Fruit fly (Drosophila melanogaster) whole organism, prepupa: ENCODE measurements around the gene CG43072.
A peak's percentile ranks its signal among the peaks of the same experiment; 100 is the strongest.

Experiments used
- CG11294 ChIP-seq: fragments of 200-800 bp; sonication (Bioruptor generic); IDR thresholded peaks from 2 replicates; pipeline ENCODE4 v1.3.6; 2022; ENCODE audit warnings: missing biosample characterization, missing genetic modification characterization
- Hr4 ChIP-seq: fragments of 200-800 bp; sonication (Bioruptor generic); optimal IDR thresholded peaks from 3 replicates; lab custom pipeline; 2016; ENCODE audit warnings: missing biosample characterization, missing genetic modification characterization
- OdsH ChIP-seq: fragments of 200-800 bp; sonication (Bioruptor generic); optimal IDR thresholded peaks from 3 replicates; lab custom pipeline; 2016; ENCODE audit warnings: missing biosample characterization, missing genetic modification characterization
- cyc ChIP-seq: fragments of 200-800 bp; sonication (Bioruptor generic); optimal IDR thresholded peaks from 3 replicates; lab custom pipeline; 2016; ENCODE audit warnings: missing biosample characterization, missing genetic modification characterization

DNA sequence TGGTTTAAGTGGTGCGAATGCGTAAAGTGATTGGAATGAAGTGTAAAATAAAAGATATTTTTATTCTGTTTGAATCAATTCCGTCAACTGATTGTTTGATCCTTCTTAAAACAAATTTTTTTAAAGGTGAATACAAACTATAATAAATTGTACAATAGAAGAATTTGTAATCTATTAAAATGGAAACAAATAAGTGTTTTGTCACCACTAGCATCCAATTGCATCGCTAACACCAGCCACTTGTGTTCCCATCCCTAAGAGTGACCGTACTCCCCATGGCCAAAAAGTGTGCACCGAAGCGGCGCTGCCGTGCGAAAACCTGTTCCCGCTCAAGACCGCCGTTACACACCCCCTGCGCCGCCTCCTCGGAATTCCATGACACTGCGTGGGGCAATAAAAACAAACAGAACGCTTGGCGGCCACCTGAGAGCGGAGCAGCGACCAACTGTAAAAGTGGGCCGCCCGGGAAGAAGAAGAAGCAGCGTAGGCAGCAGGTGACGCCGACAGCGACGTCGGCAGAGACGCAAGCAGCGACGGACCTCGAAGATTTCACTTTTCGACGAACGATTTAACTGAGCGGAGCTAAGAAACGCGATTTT, 37.9 kb upstream of the CG43072 start, which contains the start of gene Pdss2:
- TF ChIP-seq Hr4 (peak; percentile 74), CG11294 (GFP tag; lab: Robert Waterston, UW) (no peak; the same call in 1 of the 2 replicates), OdsH (GFP tag; lab: Kevin White, UChicago) (peak; percentile 71), cyc (GFP tag; lab: Kevin White, UChicago) (peak; percentile 73)
